Worm (Caenorhabditis elegans) whole organism, L2 larva: Measurements from ENCODE around the gene vps-45.
A peak's percentile ranks its signal among the peaks of the same experiment; 100 is the strongest.

Experiments
- C34F6.9 ChIP-seq: fragments of 150-350 bp; optimal IDR thresholded peaks from 2 replicates; lab custom pipeline; 2014; ENCODE audit warnings: missing biosample characterization, missing genetic modification characterization
- F13H6.1 ChIP-seq: sonication (generic microtip); optimal IDR thresholded peaks from 2 replicates; lab custom pipeline; 2016; ENCODE audit warnings: missing genetic modification characterization, missing compliant biosample characterization
- R02D3.7 ChIP-seq: fragments of 150-350 bp; optimal IDR thresholded peaks from 2 replicates; lab custom pipeline; 2014; ENCODE audit warnings: missing biosample characterization, missing genetic modification characterization
- ama-1 ChIP-seq: fragments of 150-350 bp; optimal IDR thresholded peaks from 2 replicates; lab custom pipeline; 2018; ENCODE audit warnings: inconsistent platforms
- blmp-1 ChIP-seq: sonication (generic microtip); optimal IDR thresholded peaks from 2 replicates; lab custom pipeline; 2017; ENCODE audit warnings: missing genetic modification characterization, mild to moderate bottlenecking, missing compliant biosample characterization, antibody characterized with exemption, moderate library complexity; ENCODE audit not compliant: insufficient read depth
- ceh-82 ChIP-seq: fragments of 150-350 bp; optimal IDR thresholded peaks from 2 replicates; lab custom pipeline; 2014; ENCODE audit warnings: missing biosample characterization, missing genetic modification characterization
- crh-2 ChIP-seq: sonication (generic microtip); optimal IDR thresholded peaks from 2 replicates; lab custom pipeline; 2017; ENCODE audit warnings: missing biosample characterization, missing genetic modification characterization
- egl-27 ChIP-seq: sonication (generic microtip); optimal IDR thresholded peaks from 3 replicates; lab custom pipeline; 2017; ENCODE audit warnings: missing biosample characterization, missing genetic modification reagents, missing genetic modification characterization
- elt-1 ChIP-seq: fragments of 150-350 bp; optimal IDR thresholded peaks from 2 replicates; lab custom pipeline; 2014; ENCODE audit warnings: missing biosample characterization, missing genetic modification characterization
- fos-1 ChIP-seq: fragments of 150-350 bp; optimal IDR thresholded peaks from 2 replicates; lab custom pipeline; 2014; ENCODE audit warnings: missing biosample characterization, missing genetic modification characterization
- gmeb-1 ChIP-seq: fragments of 150-350 bp; optimal IDR thresholded peaks from 2 replicates; lab custom pipeline; 2014; ENCODE audit warnings: missing biosample characterization, missing genetic modification characterization
- lin-11 ChIP-seq: fragments of 150-350 bp; sonication (generic microtip); optimal IDR thresholded peaks from 2 replicates; lab custom pipeline; 2014; ENCODE audit warnings: missing biosample characterization, missing genetic modification characterization, inconsistent platforms, mixed read lengths
- lin-13 ChIP-seq: fragments of 150-350 bp; optimal IDR thresholded peaks from 2 replicates; lab custom pipeline; 2014; ENCODE audit warnings: missing biosample characterization, missing genetic modification reagents, missing genetic modification characterization
- lin-39 ChIP-seq: fragments of 150-350 bp; optimal IDR thresholded peaks from 2 replicates; lab custom pipeline; 2014; ENCODE audit warnings: missing biosample characterization, missing genetic modification reagents, missing genetic modification characterization
- lsy-2 ChIP-seq, 2 experiments: fragments of 150-350 bp in 1 of 2; sonication (generic microtip) in 1 of 2; optimal IDR thresholded peaks; 2 replicates each; lab custom pipeline; 2014 to 2017; ENCODE audit warnings: missing biosample characterization in 2 of 2, missing genetic modification characterization in 2 of 2
- mbf-1 ChIP-seq: sonication (generic microtip); optimal IDR thresholded peaks from 2 replicates; lab custom pipeline; 2017; ENCODE audit warnings: missing biosample characterization, missing genetic modification characterization
- mdl-1 ChIP-seq, 2 experiments: fragments of 150-350 bp in 1 of 2; sonication (generic microtip) in 1 of 2; optimal IDR thresholded peaks; 2 replicates each; lab custom pipeline; 2017; ENCODE audit warnings: missing biosample characterization in 2 of 2, missing genetic modification characterization in 2 of 2
- nhr-10 ChIP-seq: sonication (generic microtip); optimal IDR thresholded peaks from 2 replicates; lab custom pipeline; 2017; ENCODE audit warnings: missing biosample characterization, missing genetic modification characterization
- nhr-12 ChIP-seq: fragments of 150-350 bp; optimal IDR thresholded peaks from 2 replicates; lab custom pipeline; 2014; ENCODE audit warnings: missing biosample characterization, missing genetic modification characterization
- nhr-129 ChIP-seq: fragments of 150-350 bp; optimal IDR thresholded peaks from 2 replicates; lab custom pipeline; 2014; ENCODE audit warnings: missing biosample characterization, missing genetic modification characterization
- nhr-21 ChIP-seq: fragments of 150-350 bp; optimal IDR thresholded peaks from 2 replicates; lab custom pipeline; 2014; ENCODE audit warnings: missing biosample characterization, missing genetic modification characterization
- nhr-23 ChIP-seq: fragments of 150-350 bp; optimal IDR thresholded peaks from 2 replicates; lab custom pipeline; 2014; ENCODE audit warnings: missing biosample characterization, missing genetic modification reagents, missing genetic modification characterization
- nhr-237 ChIP-seq: fragments of 150-350 bp; optimal IDR thresholded peaks from 2 replicates; lab custom pipeline; 2014; ENCODE audit warnings: missing biosample characterization, missing genetic modification characterization
- nhr-25 ChIP-seq: fragments of 150-350 bp; sonication (generic microtip); optimal IDR thresholded peaks from 3 replicates; lab custom pipeline; 2014; ENCODE audit warnings: missing biosample characterization, missing genetic modification characterization
- nhr-6 ChIP-seq: fragments of 150-350 bp; optimal IDR thresholded peaks from 2 replicates; lab custom pipeline; 2014; ENCODE audit warnings: missing biosample characterization, missing genetic modification characterization
- nhr-77 ChIP-seq: fragments of 150-350 bp; optimal IDR thresholded peaks from 2 replicates; lab custom pipeline; 2014; ENCODE audit warnings: missing biosample characterization, missing genetic modification characterization
- sem-4 ChIP-seq: fragments of 150-350 bp; optimal IDR thresholded peaks from 2 replicates; lab custom pipeline; 2014; ENCODE audit warnings: missing biosample characterization, missing genetic modification reagents, missing genetic modification characterization
- sma-3 ChIP-seq: sonication (generic microtip); optimal IDR thresholded peaks from 2 replicates; lab custom pipeline; 2016; ENCODE audit warnings: missing genetic modification reagents, missing genetic modification characterization, missing compliant biosample characterization
- sma-9 ChIP-seq, 2 experiments: fragments of 150-350 bp in 1 of 2; sonication (generic microtip) in 1 of 2; optimal IDR thresholded peaks; 2 replicates each; lab custom pipeline; 2014 to 2016; ENCODE audit warnings: missing genetic modification characterization in 2 of 2, mild to moderate bottlenecking in 1 of 2, missing biosample characterization in 1 of 2, missing compliant biosample characterization in 1 of 2, missing genetic modification reagents in 1 of 2, moderate library complexity in 1 of 2
- snpc-4 ChIP-seq: fragments of 150-350 bp; optimal IDR thresholded peaks from 2 replicates; lab custom pipeline; 2014; ENCODE audit warnings: missing biosample characterization, missing genetic modification characterization
- unc-39 ChIP-seq: fragments of 150-350 bp; optimal IDR thresholded peaks from 2 replicates; lab custom pipeline; 2014; ENCODE audit warnings: missing biosample characterization, missing genetic modification characterization
- unc-55 ChIP-seq: fragments of 150-350 bp; sonication (generic microtip); optimal IDR thresholded peaks from 3 replicates; lab custom pipeline; 2014; ENCODE audit warnings: missing biosample characterization, missing genetic modification reagents, missing genetic modification characterization
- unc-62 ChIP-seq: fragments of 150-350 bp; optimal IDR thresholded peaks from 2 replicates; lab custom pipeline; 2014; ENCODE audit warnings: missing biosample characterization, missing genetic modification reagents, missing genetic modification characterization
- zag-1 ChIP-seq: fragments of 150-350 bp; optimal IDR thresholded peaks from 2 replicates; lab custom pipeline; 2014; ENCODE audit warnings: missing biosample characterization, missing genetic modification characterization
- ztf-1 ChIP-seq: fragments of 200-800 bp; sonication (Bioruptor generic); conservative IDR thresholded peaks from 2 replicates; pipeline ENCODE4 v1.3.6; 2022; ENCODE audit warnings: missing genetic modification characterization, missing compliant biosample characterization
- ztf-11 ChIP-seq: sonication (generic microtip); optimal IDR thresholded peaks from 2 replicates; lab custom pipeline; 2017; ENCODE audit warnings: missing biosample characterization, missing genetic modification characterization

Gene vps-45

DNA sequence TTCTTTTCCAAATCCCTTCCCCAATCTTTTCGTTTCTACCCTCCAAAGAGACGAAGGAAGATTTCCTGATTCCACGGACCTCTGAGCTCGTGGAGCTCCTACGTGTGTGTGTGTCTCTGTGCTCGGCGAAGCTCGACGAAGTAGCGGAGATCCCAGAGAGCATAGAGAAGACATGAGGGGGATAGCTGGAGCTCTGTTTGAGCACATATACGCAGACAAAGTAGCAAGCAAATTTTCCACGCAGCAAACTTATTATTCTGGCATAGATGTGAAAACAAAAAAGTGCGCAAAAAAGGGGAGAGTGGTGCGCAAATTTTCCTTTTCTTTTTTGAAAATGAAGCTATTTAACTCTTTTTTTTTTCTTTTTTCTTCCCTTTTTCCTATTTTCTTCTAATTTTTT, 41.8 kb downstream of the vps-45 start (continued):
- TF ChIP-seq lin-39 (tag; lab: Kevin White, UChicago) (no peak), ama-1 (lab: Kevin White, UChicago) (no peak), nhr-25 (tag; lab: Kevin White, UChicago) (no peak), ztf-1 (GFP tag; lab: Robert Waterston, UW) (no peak), C34F6.9 (tag; lab: Kevin White, UChicago) (peak; percentile 43), mbf-1 (tag; lab: Kevin White, UChicago) (no peak), lin-13 (GFP tag; lab: Kevin White, UChicago) (no peak), ztf-11 (tag; lab: Kevin White, UChicago) (no peak), unc-55 (GFP tag; lab: Kevin White, UChicago) (peak; percentile 72), sma-3 (no peak), lin-11 (tag; lab: Kevin White, UChicago) (no peak), crh-2 (tag; lab: Kevin White, UChicago) (peak; percentile 51), gmeb-1 (tag; lab: Kevin White, UChicago) (no peak), elt-1 (no peak), nhr-12 (tag; lab: Kevin White, UChicago) (no peak)
- TF ChIP-seq, all 48 proteins: peak for 7

ce11 chrX:927632-928031, 47.0 kb downstream of the vps-45 start:
- TF ChIP-seq ceh-82 (tag; lab: Kevin White, UChicago) (no peak), lin-13 (GFP tag; lab: Kevin White, UChicago) (no peak), egl-27 (tag; lab: Kevin White, UChicago) (no peak), lsy-2 (tag; optimal IDR thresholded peaks at IDR 0.05; lab: Kevin White, UChicago) (no peak), nhr-129 (tag; lab: Kevin White, UChicago) (peak; percentile 7), nhr-23 (tag; lab: Kevin White, UChicago) (no peak), unc-39 (tag; lab: Kevin White, UChicago) (no peak), sma-9 (GFP tag; optimal IDR thresholded peaks at IDR 0.05; lab: Kevin White, UChicago) (peak; percentile 8), sma-9 (tag; optimal IDR thresholded peaks at IDR 0.05; lab: Kevin White, UChicago) (no peak), nhr-10 (tag; lab: Kevin White, UChicago) (no peak), lin-11 (tag; lab: Kevin White, UChicago) (no peak), R02D3.7 (tag; lab: Kevin White, UChicago) (no peak), nhr-237 (no peak), ztf-11 (tag; lab: Kevin White, UChicago) (no peak), sma-3 (no peak), mdl-1 (tag; optimal IDR thresholded peaks at IDR 0.05; lab: Kevin White, UChicago) (no peak), gmeb-1 (tag; lab: Kevin White, UChicago) (no peak), unc-62 (no peak), ama-1 (lab: Kevin White, UChicago) (no peak), C34F6.9 (tag; lab: Kevin White, UChicago) (no peak), nhr-25 (tag; lab: Kevin White, UChicago) (no peak), blmp-1 (tag; lab: Kevin White, UChicago) (peak; percentile 51), fos-1 (no peak)
- TF ChIP-seq, all 48 proteins: peak for 3

DNA sequence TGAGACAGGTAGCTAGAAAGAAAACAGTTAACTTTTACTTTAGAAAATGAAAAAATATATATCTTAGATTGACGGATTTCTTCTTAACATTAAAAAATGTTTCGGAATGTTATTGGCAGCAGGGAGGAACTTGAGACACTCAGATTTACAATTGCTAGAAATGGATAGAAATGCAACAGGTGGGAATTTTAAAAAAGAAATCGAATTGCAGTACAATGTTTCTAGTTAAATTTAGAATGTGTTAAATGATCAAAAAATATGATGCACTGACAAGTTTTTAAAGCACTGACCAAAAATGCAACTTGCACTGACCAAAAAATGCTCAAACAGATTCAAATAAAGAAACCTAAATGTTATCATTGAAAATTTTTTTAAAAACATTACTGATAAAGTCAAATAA, 48.5 kb downstream of the vps-45 start:
- TF ChIP-seq nhr-77 (tag; lab: Kevin White, UChicago) (no peak), nhr-10 (tag; lab: Kevin White, UChicago) (no peak), mbf-1 (tag; lab: Kevin White, UChicago) (no peak), R02D3.7 (tag; lab: Kevin White, UChicago) (no peak)

ce11 chrX:924495-925008, 50.1 kb downstream of the vps-45 start, which contains the start of the genes pifk-1 and tbc-11:
Gene pifk-1, minus strand, starts transcription at chrX:924511.
Gene tbc-11, plus strand, starts transcription at chrX:924958.
- TF ChIP-seq lsy-2 (tag; optimal IDR thresholded peaks at IDR 0.05; lab: Kevin White, UChicago): peak in 1 of 2 experiments; percentile 64
- peak; percentile 78 for TF ChIP-seq fos-1
- TF ChIP-seq nhr-21 (tag; lab: Kevin White, UChicago): peak; percentile 21
- TF ChIP-seq nhr-25 (tag; lab: Kevin White, UChicago): peak; percentile 11
- no peak for TF ChIP-seq snpc-4
- TF ChIP-seq nhr-129 (tag; lab: Kevin White, UChicago): peak; percentile 78
- TF ChIP-seq sem-4: peak; percentile 15
- TF ChIP-seq sma-9 (GFP tag; optimal IDR thresholded peaks at IDR 0.05; lab: Kevin White, UChicago): peak; percentile 2
- no peak for TF ChIP-seq sma-9 (tag; optimal IDR thresholded peaks at IDR 0.05; lab: Kevin White, UChicago)
- TF ChIP-seq unc-55 (GFP tag; lab: Kevin White, UChicago): peak; percentile 78
- TF ChIP-seq F13H6.1: peak; percentile 44
- peak; percentile 2 for TF ChIP-seq zag-1
- TF ChIP-seq nhr-10 (tag; lab: Kevin White, UChicago): no peak
- TF ChIP-seq nhr-12 (tag; lab: Kevin White, UChicago): no peak
- peak; percentile 55 for TF ChIP-seq C34F6.9 (tag; lab: Kevin White, UChicago)
- TF ChIP-seq crh-2 (tag; lab: Kevin White, UChicago): peak; percentile 70
- TF ChIP-seq nhr-6: no peak
- TF ChIP-seq egl-27 (tag; lab: Kevin White, UChicago): peak; percentile 30
